Worm (Caenorhabditis elegans): ENCODE results near the gene F26G1.15.

Gene F26G1.15

ce11 chrII:4755654-4756053 is 34.4 kb upstream of the F26G1.15 start:
- TF ChIP-seq K02D7.2 (tag; optimal IDR thresholded peaks at IDR 0.05) (no peak), sox-2 (GFP tag; IDR thresholded peaks at IDR 0.05) (no peak), fkh-10 (GFP tag; optimal IDR thresholded peaks at IDR 0.05) (no peak), ceh-31 (tag; optimal IDR thresholded peaks at IDR 0.05) (no peak), hlh-15 (tag; optimal IDR thresholded peaks at IDR 0.05) (no peak), madf-2 (tag; optimal IDR thresholded peaks at IDR 0.05) (no peak), unc-86 (tag; optimal IDR thresholded peaks at IDR 0.05) (no peak), pax-1 (tag; optimal IDR thresholded peaks at IDR 0.05) (no peak), ceh-30 (tag; optimal IDR thresholded peaks at IDR 0.05) (no peak), nhr-11 (tag; optimal IDR thresholded peaks at IDR 0.05) (no peak), ceh-14 (tag; optimal IDR thresholded peaks at IDR 0.05) (no peak), Y22D7AL.16 (tag; optimal IDR thresholded peaks at IDR 0.05) (no peak), ztf-16 (tag; optimal IDR thresholded peaks at IDR 0.05) (no peak), ref-2 (tag; optimal IDR thresholded peaks at IDR 0.05) (no peak)

ce11 chrII:4756751-4757150 is 33.3 kb upstream of the F26G1.15 start, which contains the start of gene C27D9.2:
TSS of gene C27D9.2 (minus strand) at chrII:4756851.
- TF ChIP-seq fkh-10 (GFP tag; optimal IDR thresholded peaks at IDR 0.05) (no peak), ceh-45 (GFP tag; IDR thresholded peaks at IDR 0.05) (no peak), pax-1 (tag; optimal IDR thresholded peaks at IDR 0.05) (no peak), eyg-1 (tag; optimal IDR thresholded peaks at IDR 0.05) (no peak), hlh-13 (GFP tag; optimal IDR thresholded peaks at IDR 0.05) (no peak), gmeb-2 (tag; optimal IDR thresholded peaks at IDR 0.05) (no peak), ref-2 (tag; optimal IDR thresholded peaks at IDR 0.05) (no peak), fax-1 (tag; optimal IDR thresholded peaks at IDR 0.05) (no peak), madf-2 (tag; optimal IDR thresholded peaks at IDR 0.05) (no peak), ttx-3 (tag; optimal IDR thresholded peaks at IDR 0.05) (no peak), lim-6 (tag; optimal IDR thresholded peaks at IDR 0.05) (no peak), dve-1 (tag; optimal IDR thresholded peaks at IDR 0.05) (no peak), ceh-31 (tag; optimal IDR thresholded peaks at IDR 0.05) (no peak), pqm-1 (tag; optimal IDR thresholded peaks at IDR 0.05) (no peak), K02D7.2 (tag; optimal IDR thresholded peaks at IDR 0.05) (no peak), rnt-1 (tag; optimal IDR thresholded peaks at IDR 0.05) (no peak), unc-3 (GFP tag; conservative IDR thresholded peaks at IDR 0.05) (no peak), unc-3 (tag; optimal IDR thresholded peaks at IDR 0.05) (no peak), lin-11 (tag; optimal IDR thresholded peaks at IDR 0.05) (no peak), pha-4 (tag; optimal IDR thresholded peaks at IDR 0.05) (no peak)

DNA sequence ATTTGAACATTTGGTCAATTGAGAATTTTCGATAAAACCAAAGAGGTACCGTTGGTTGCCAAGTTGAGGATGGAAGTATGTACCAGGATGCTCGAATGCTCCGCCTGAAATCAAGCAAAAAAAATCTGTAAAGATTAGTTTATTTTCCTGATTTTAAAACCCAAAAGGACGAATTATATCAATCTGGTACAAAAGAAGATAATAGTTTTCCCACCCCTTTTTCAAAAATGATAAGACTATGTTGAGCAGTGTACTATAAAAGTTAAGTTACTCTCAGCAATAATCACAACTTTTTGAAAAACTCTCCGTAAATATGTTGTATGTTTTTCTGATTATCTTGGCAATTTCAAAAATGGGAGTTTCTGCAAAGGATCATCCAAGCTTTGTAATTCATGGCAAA is 31.6 kb upstream of the F26G1.15 start, which contains the start of gene F26G1.3:
F26G1.3 (plus strand) TSS at position 301 of the 400 bp plus-strand sequence.
- TF ChIP-seq pros-1 (tag; optimal IDR thresholded peaks at IDR 0.05): no peak
- no peak for TF ChIP-seq C38D4.7 (GFP tag; optimal IDR thresholded peaks at IDR 0.05)
- TF ChIP-seq ets-4 (tag; optimal IDR thresholded peaks at IDR 0.05): no peak
- TF ChIP-seq pag-3 (tag; optimal IDR thresholded peaks at IDR 0.05; ENCODE audit: borderline replicate concordance): no peak
- no peak for TF ChIP-seq pha-2 (tag; optimal IDR thresholded peaks at IDR 0.05)
- TF ChIP-seq dve-1 (tag; optimal IDR thresholded peaks at IDR 0.05): no peak
- TF ChIP-seq unc-86 (tag; optimal IDR thresholded peaks at IDR 0.05): no peak
- no peak for TF ChIP-seq sox-2 (GFP tag; IDR thresholded peaks at IDR 0.05)
- TF ChIP-seq pax-1 (tag; optimal IDR thresholded peaks at IDR 0.05): no peak
- TF ChIP-seq che-1 (tag; optimal IDR thresholded peaks at IDR 0.05): no peak
- no peak for TF ChIP-seq unc-42 (tag; optimal IDR thresholded peaks at IDR 0.05)
- TF ChIP-seq tbx-2 (tag; optimal IDR thresholded peaks at IDR 0.05): no peak
- no peak for TF ChIP-seq npax-4 (tag; optimal IDR thresholded peaks at IDR 0.05)
- TF ChIP-seq ceh-34 (tag; optimal IDR thresholded peaks at IDR 0.05): no peak

ce11 chrII:4759835-4760234 is 30.3 kb upstream of the F26G1.15 start:
- TF ChIP-seq ceh-34 (tag; optimal IDR thresholded peaks at IDR 0.05) (no peak), ets-4 (tag; optimal IDR thresholded peaks at IDR 0.05) (no peak)
